Worm (Caenorhabditis elegans) whole organism, young adult: ENCODE measurements around the gene R02F11.1.

Experiments
- B0019.2 ChIP-seq: fragments of 200-800 bp; sonication (Bioruptor generic); conservative IDR thresholded peaks from 2 replicates; pipeline ENCODE4 v1.3.6; 2022; ENCODE audit warnings: missing genetic modification reagents, missing genetic modification characterization, missing compliant biosample characterization
- F57C9.4 ChIP-seq: sonication (generic microtip); optimal IDR thresholded peaks from 2 replicates; lab custom pipeline; 2017; ENCODE audit warnings: mild to moderate bottlenecking, missing genetic modification characterization, missing compliant biosample characterization
- Y79H2A.3 ChIP-seq: fragments of 200-800 bp; sonication (Bioruptor generic); conservative IDR thresholded peaks from 2 replicates; pipeline ENCODE4 v1.3.6; 2022; ENCODE audit warnings: missing genetic modification reagents, missing genetic modification characterization, missing compliant biosample characterization
- attf-3 ChIP-seq: fragments of 200-800 bp; sonication (Bioruptor generic); conservative IDR thresholded peaks from 2 replicates; pipeline ENCODE4 v1.3.6; 2022; ENCODE audit warnings: missing genetic modification reagents, missing genetic modification characterization, missing compliant biosample characterization
- cebp-2 ChIP-seq: fragments of 200-800 bp; sonication (Bioruptor generic); IDR thresholded peaks from 2 replicates; pipeline ENCODE4 v1.3.6; 2022; ENCODE audit warnings: missing genetic modification characterization, missing compliant biosample characterization
- ceh-91 ChIP-seq: fragments of 200-800 bp; sonication (Bioruptor generic); IDR thresholded peaks from 2 replicates; pipeline ENCODE4 v1.3.6; 2022; ENCODE audit warnings: missing genetic modification reagents, missing genetic modification characterization, missing compliant biosample characterization
- dpff-1 ChIP-seq: sonication (generic microtip); optimal IDR thresholded peaks from 2 replicates; lab custom pipeline; 2017; ENCODE audit warnings: mild to moderate bottlenecking, missing genetic modification characterization, missing compliant biosample characterization
- egrh-3 ChIP-seq: fragments of 200-800 bp; sonication (Bioruptor generic); IDR thresholded peaks from 2 replicates; pipeline ENCODE4 v1.3.6; 2022; ENCODE audit warnings: missing genetic modification reagents, missing genetic modification characterization, missing compliant biosample characterization
- lir-1 ChIP-seq: fragments of 200-800 bp; sonication (Bioruptor generic); conservative IDR thresholded peaks from 2 replicates; pipeline ENCODE4 v1.3.6; 2022; ENCODE audit warnings: missing genetic modification reagents, missing genetic modification characterization, missing compliant biosample characterization
- nfya-2 ChIP-seq: fragments of 200-800 bp; sonication (Bioruptor generic); IDR thresholded peaks from 2 replicates; pipeline ENCODE4 v1.3.6; 2022; ENCODE audit warnings: missing genetic modification reagents, missing genetic modification characterization, missing compliant biosample characterization
- rec-8 ChIP-seq, 2 experiments: sonication (generic microtip); optimal IDR thresholded peaks; 2 replicates each; lab custom pipeline; 2016; ENCODE audit warnings: mild to moderate bottlenecking in 2 of 2, missing genetic modification characterization in 2 of 2, missing genetic modification reagents in 2 of 2, missing genotype in 2 of 2, missing biosample characterization in 1 of 2, missing compliant biosample characterization in 1 of 2, moderate library complexity in 1 of 2
- unc-62 ChIP-seq: fragments of 150-350 bp; optimal IDR thresholded peaks from 2 replicates; lab custom pipeline; 2014; ENCODE audit warnings: missing biosample characterization, missing genetic modification reagents, missing genetic modification characterization
- ztf-25 ChIP-seq: fragments of 200-800 bp; sonication (Bioruptor generic); IDR thresholded peaks from 2 replicates; pipeline ENCODE4 v1.3.6; 2022; ENCODE audit warnings: missing genetic modification reagents, missing genetic modification characterization, missing compliant biosample characterization
- ztf-3 ChIP-seq: fragments of 200-800 bp; sonication (Bioruptor generic); optimal IDR thresholded peaks from 2 replicates; lab custom pipeline; 2018; ENCODE audit warnings: mild to moderate bottlenecking, missing genetic modification characterization, missing compliant biosample characterization

DNA sequence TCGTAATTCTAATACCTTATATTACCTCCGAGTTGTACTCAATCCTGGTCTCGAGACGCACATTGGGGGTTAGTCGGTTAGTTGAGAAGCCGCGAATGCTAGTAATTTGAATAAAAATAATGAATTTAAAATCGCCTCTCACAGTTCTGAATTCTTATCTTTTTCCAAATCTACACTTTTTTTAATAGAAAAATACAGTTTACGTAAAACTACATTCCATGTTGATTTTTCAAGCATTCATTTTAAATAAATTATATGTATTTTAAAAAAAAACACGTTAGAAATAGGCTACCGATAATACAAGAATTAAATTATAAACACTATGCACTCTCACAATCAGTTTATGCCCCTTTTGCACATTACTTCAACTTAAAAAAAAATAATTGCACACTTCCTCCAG, 31.3 kb upstream of the R02F11.1 start, which contains the start of gene C18G1.9:
- TF ChIP-seq F57C9.4 (tag; lab: Kevin White, UChicago) (no peak), ceh-91 (GFP tag; lab: Robert Waterston, UW) (no peak), lir-1 (GFP tag; lab: Robert Waterston, UW) (no peak), Y79H2A.3 (no peak), unc-62 (GFP tag; lab: Kevin White, UChicago) (no peak), ztf-25 (GFP tag; lab: Robert Waterston, UW) (no peak), rec-8 (tag; optimal IDR thresholded peaks at IDR 0.05; lab: Kevin White, UChicago) (no peak), B0019.2 (no peak), egrh-3 (GFP tag; lab: Robert Waterston, UW) (no peak), nfya-2 (GFP tag; lab: Robert Waterston, UW) (no peak), attf-3 (GFP tag; lab: Robert Waterston, UW) (no peak), dpff-1 (tag; lab: Kevin White, UChicago) (no peak), cebp-2 (GFP tag; lab: Robert Waterston, UW) (no peak), ztf-3 (GFP tag; lab: Kevin White, UChicago) (no peak)
